Worm (Caenorhabditis elegans): Measurements from ENCODE around the gene ttr-18.

Gene ttr-18

ce11 chrII:11484600-11484999 lies 1.9 kb downstream of the ttr-18 start:
- peak; percentile 96 for TF ChIP-seq ceh-19 (GFP tag; optimal IDR thresholded peaks at IDR 0.05)
- TF ChIP-seq ceh-6 (GFP tag; optimal IDR thresholded peaks at IDR 0.05), result peak; percentile 96
- TF ChIP-seq fkh-6 (tag; optimal IDR thresholded peaks at IDR 0.05), result peak; percentile 96
- peak; percentile 37 for TF ChIP-seq rnt-1 (tag; optimal IDR thresholded peaks at IDR 0.05)
- TF ChIP-seq ztf-16 (tag; optimal IDR thresholded peaks at IDR 0.05), result peak; percentile 95
- TF ChIP-seq ceh-24 (tag; optimal IDR thresholded peaks at IDR 0.05), result peak; percentile 97
- peak; percentile 96 for TF ChIP-seq ttx-3 (tag; optimal IDR thresholded peaks at IDR 0.05)
- TF ChIP-seq hlh-15 (tag; optimal IDR thresholded peaks at IDR 0.05), result peak; percentile 96
- peak; percentile 95 for TF ChIP-seq ceh-9 (tag; optimal IDR thresholded peaks at IDR 0.05)
- TF ChIP-seq ceh-31 (tag; optimal IDR thresholded peaks at IDR 0.05), result peak; percentile 85
- TF ChIP-seq zip-5 (tag; optimal IDR thresholded peaks at IDR 0.05), result peak; percentile 84
- peak; percentile 89 for TF ChIP-seq ahr-1 (tag; optimal IDR thresholded peaks at IDR 0.05)
- peak; percentile 84 for TF ChIP-seq K09A11.1 (tag; optimal IDR thresholded peaks at IDR 0.05; ENCODE audit: insufficient read depth)
- peak; percentile 94 for TF ChIP-seq ceh-48 (tag; optimal IDR thresholded peaks at IDR 0.05)
- TF ChIP-seq npax-4 (tag; optimal IDR thresholded peaks at IDR 0.05), result peak; percentile 95
- TF ChIP-seq nhr-11 (tag; optimal IDR thresholded peaks at IDR 0.05), result no peak
- TF ChIP-seq ceh-45 (GFP tag; IDR thresholded peaks at IDR 0.05), result peak; percentile 95
- peak; percentile 96 for TF ChIP-seq C38D4.7 (GFP tag; optimal IDR thresholded peaks at IDR 0.05)
- peak; percentile 95 for TF ChIP-seq eyg-1 (tag; optimal IDR thresholded peaks at IDR 0.05)
- peak; percentile 96 for TF ChIP-seq hlh-6 (tag; optimal IDR thresholded peaks at IDR 0.05)
- TF ChIP-seq sox-2 (GFP tag; IDR thresholded peaks at IDR 0.05), result peak; percentile 87
- no peak for TF ChIP-seq pha-4 (tag; optimal IDR thresholded peaks at IDR 0.05)
- peak; percentile 80 for TF ChIP-seq odd-2 (tag; optimal IDR thresholded peaks at IDR 0.05)
- no peak for TF ChIP-seq pax-1 (tag; optimal IDR thresholded peaks at IDR 0.05)
- peak; percentile 80 for TF ChIP-seq pag-3 (tag; optimal IDR thresholded peaks at IDR 0.05; ENCODE audit: borderline replicate concordance)
- peak; percentile 86 for TF ChIP-seq sdc-2 (tag; optimal IDR thresholded peaks at IDR 0.05)
- TF ChIP-seq tbx-2 (tag; optimal IDR thresholded peaks at IDR 0.05), result peak; percentile 95
- TF ChIP-seq hlh-30 (tag; optimal IDR thresholded peaks at IDR 0.05; ENCODE audit: insufficient read depth), result peak; percentile 78
- TF ChIP-seq tbx-7 (tag; optimal IDR thresholded peaks at IDR 0.05), result peak; percentile 35
- TF ChIP-seq pat-9 (tag; optimal IDR thresholded peaks at IDR 0.05), result peak; percentile 97
- TF ChIP-seq unc-42 (tag; optimal IDR thresholded peaks at IDR 0.05), result peak; percentile 70
- no peak for TF ChIP-seq pros-1 (tag; optimal IDR thresholded peaks at IDR 0.05)
- peak; percentile 85 for TF ChIP-seq C08G9.2 (tag; optimal IDR thresholded peaks at IDR 0.05)
- peak; percentile 81 for TF ChIP-seq nfya-1 (tag; optimal IDR thresholded peaks at IDR 0.05)
- TF ChIP-seq nhr-232 (tag; optimal IDR thresholded peaks at IDR 0.05), result peak; percentile 94
- TF ChIP-seq gmeb-2 (tag; optimal IDR thresholded peaks at IDR 0.05), result peak; percentile 97
- peak; percentile 86 for TF ChIP-seq ceh-2 (tag; optimal IDR thresholded peaks at IDR 0.05)
- TF ChIP-seq unc-86 (tag; optimal IDR thresholded peaks at IDR 0.05), result peak; percentile 93
- TF ChIP-seq ets-4 (tag; optimal IDR thresholded peaks at IDR 0.05), result peak; percentile 56
- TF ChIP-seq ceh-30 (tag; optimal IDR thresholded peaks at IDR 0.05), result peak; percentile 72
- TF ChIP-seq syd-9 (tag; optimal IDR thresholded peaks at IDR 0.05), result peak; percentile 97
- peak; percentile 91 for TF ChIP-seq ceh-18 (tag; optimal IDR thresholded peaks at IDR 0.05)
- peak; percentile 91 for TF ChIP-seq unc-3 (GFP tag; conservative IDR thresholded peaks at IDR 0.05)
- peak; percentile 92 for TF ChIP-seq unc-3 (tag; optimal IDR thresholded peaks at IDR 0.05)
- TF ChIP-seq Y22D7AL.16 (tag; optimal IDR thresholded peaks at IDR 0.05), result peak; percentile 98
- peak; percentile 94 for TF ChIP-seq T23F11.4 (GFP tag; optimal IDR thresholded peaks at IDR 0.05)
- no peak for TF ChIP-seq fkh-10 (GFP tag; optimal IDR thresholded peaks at IDR 0.05)
- TF ChIP-seq ceh-34 (tag; optimal IDR thresholded peaks at IDR 0.05), result peak; percentile 96
- peak; percentile 88 for TF ChIP-seq hlh-8 (tag; optimal IDR thresholded peaks at IDR 0.05)
- TF ChIP-seq mec-3 (tag; optimal IDR thresholded peaks at IDR 0.05; ENCODE audit: borderline replicate concordance), result peak; percentile 87
- peak; percentile 88 for TF ChIP-seq dve-1 (tag; optimal IDR thresholded peaks at IDR 0.05)
- peak; percentile 94 for TF ChIP-seq lin-11 (tag; optimal IDR thresholded peaks at IDR 0.05)
- no peak for TF ChIP-seq unc-55 (GFP tag; optimal IDR thresholded peaks at IDR 0.05)
